Worm (Caenorhabditis elegans): ENCODE results near the gene EEED8.15.

Gene EEED8.15

DNA sequence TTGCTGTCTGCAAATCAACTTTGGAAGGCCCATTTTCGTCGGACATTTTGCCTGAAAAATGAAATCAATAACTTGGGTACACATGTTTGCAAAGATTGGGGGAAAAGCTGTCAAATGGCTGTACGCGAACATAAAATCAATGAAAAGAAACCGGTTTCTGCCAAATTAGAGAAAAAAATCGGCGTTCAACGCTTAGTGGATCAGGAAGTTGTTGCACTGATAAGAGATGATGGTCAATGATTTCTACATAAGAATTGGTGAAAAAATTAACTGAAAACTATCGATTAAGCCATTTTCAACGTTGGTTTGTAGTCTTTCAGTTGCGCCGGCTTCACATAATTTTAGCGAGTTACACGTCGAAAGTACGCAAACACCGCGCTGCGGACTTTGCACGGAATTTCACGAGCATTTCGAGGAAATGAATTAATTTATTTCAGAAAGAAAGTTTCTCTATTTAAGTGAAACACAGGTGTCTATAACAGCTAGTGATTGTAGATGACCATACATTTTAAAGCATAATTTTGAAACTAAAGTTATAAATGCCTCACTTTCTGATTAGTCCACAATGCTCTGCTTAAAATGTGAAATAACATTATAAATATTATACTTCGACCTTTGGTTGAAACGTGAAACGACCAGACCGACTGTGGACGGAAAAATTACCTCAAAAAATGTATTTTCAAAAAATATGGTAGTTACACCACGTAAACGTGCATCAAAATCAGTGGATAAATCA, 10.7 kb downstream of the EEED8.15 start, which contains the start of the genes F07F6.4 and F07F6.2:
TSS of gene F07F6.4 (minus strand) at position 51 of the 736 bp plus-strand sequence.
TSS of gene F07F6.2 (plus strand) at position 686 of the 736 bp plus-strand sequence.
- TF ChIP-seq ceh-39 (tag; optimal IDR thresholded peaks at IDR 0.05): no peak
- TF ChIP-seq bed-3 (GFP tag; optimal IDR thresholded peaks at IDR 0.05): no peak
- peak; percentile 7 for TF ChIP-seq mep-1 (tag; optimal IDR thresholded peaks at IDR 0.05)
- TF ChIP-seq ztf-11 (tag; optimal IDR thresholded peaks at IDR 0.05): no peak
- peak; percentile 19 for TF ChIP-seq ceh-83 (GFP tag; optimal IDR thresholded peaks at IDR 0.05)
- TF ChIP-seq unc-120 (tag; optimal IDR thresholded peaks at IDR 0.05; ENCODE audit: poor library complexity, severe bottlenecking): no peak
- TF ChIP-seq ham-2 (GFP tag; optimal IDR thresholded peaks at IDR 0.05): peak; percentile 0
- no peak for TF ChIP-seq flh-1 (GFP tag; optimal IDR thresholded peaks at IDR 0.05)
- no peak for TF ChIP-seq sem-2 (GFP tag; optimal IDR thresholded peaks at IDR 0.05)
- no peak for TF ChIP-seq lsy-2 (tag; optimal IDR thresholded peaks at IDR 0.05)

DNA sequence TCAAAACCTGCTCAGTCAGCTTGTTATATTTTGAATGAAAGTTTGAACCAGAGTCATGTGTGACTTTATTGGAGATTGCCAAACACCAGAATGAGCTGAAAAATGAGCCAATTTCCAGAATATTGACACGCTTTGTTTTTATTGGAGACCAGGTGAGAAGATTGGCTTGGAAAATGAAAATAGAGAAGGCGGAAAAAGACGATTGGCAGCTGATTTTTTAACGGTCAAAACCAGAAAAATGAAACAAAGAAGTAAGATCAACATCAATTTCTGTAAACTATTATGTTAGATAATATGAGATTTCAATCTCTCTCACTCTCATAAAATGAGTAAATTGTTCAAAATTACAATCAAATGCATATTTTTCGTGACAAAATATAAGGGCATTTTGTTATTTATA, 14.0 kb downstream of the EEED8.15 start, which contains the start of gene srx-114:
TSS of gene srx-114 (minus strand) at position 101 of the 400 bp plus-strand sequence.
- TF ChIP-seq mls-2 (tag; optimal IDR thresholded peaks at IDR 0.05): no peak
- TF ChIP-seq tbx-8 (GFP tag; optimal IDR thresholded peaks at IDR 0.05): no peak
- TF ChIP-seq hlh-1 (tag; optimal IDR thresholded peaks at IDR 0.05): no peak
- TF ChIP-seq nhr-28 (tag; optimal IDR thresholded peaks at IDR 0.05): no peak
- no peak for TF ChIP-seq pha-4 (tag; optimal IDR thresholded peaks at IDR 0.05)
- no peak for TF ChIP-seq flh-1 (GFP tag; optimal IDR thresholded peaks at IDR 0.05)
- TF ChIP-seq unc-39 (tag; optimal IDR thresholded peaks at IDR 0.05): no peak
- TF ChIP-seq ztf-11 (tag; optimal IDR thresholded peaks at IDR 0.05): no peak
- no peak for TF ChIP-seq ces-1 (GFP tag; optimal IDR thresholded peaks at IDR 0.05)
- no peak for TF ChIP-seq elt-1 (tag; optimal IDR thresholded peaks at IDR 0.05; ENCODE audit: borderline replicate concordance, insufficient read depth)
- TF ChIP-seq cnd-1 (tag; optimal IDR thresholded peaks at IDR 0.05): no peak
- TF ChIP-seq sem-2 (GFP tag; optimal IDR thresholded peaks at IDR 0.05): no peak
- no peak for TF ChIP-seq elt-3 (tag; optimal IDR thresholded peaks at IDR 0.05)
- TF ChIP-seq blmp-1 (tag; optimal IDR thresholded peaks at IDR 0.05): no peak
- TF ChIP-seq snpc-4 (tag; optimal IDR thresholded peaks at IDR 0.05): no peak
- no peak for TF ChIP-seq drap-1 (GFP tag; optimal IDR thresholded peaks at IDR 0.05)
- TF ChIP-seq mab-5 (tag; optimal IDR thresholded peaks at IDR 0.05): no peak

ce11 chrII:5436833-5437232, 17.8 kb downstream of the EEED8.15 start, which contains the start of gene dct-5:
Gene dct-5, minus strand, starts transcription at chrII:5436933.
- TF ChIP-seq tbx-8 (GFP tag; optimal IDR thresholded peaks at IDR 0.05) (no peak), ham-2 (GFP tag; optimal IDR thresholded peaks at IDR 0.05) (no peak), bed-3 (GFP tag; optimal IDR thresholded peaks at IDR 0.05) (no peak), ceh-43 (GFP tag; optimal IDR thresholded peaks at IDR 0.05) (no peak), mls-2 (tag; optimal IDR thresholded peaks at IDR 0.05) (no peak), ztf-11 (tag; optimal IDR thresholded peaks at IDR 0.05) (no peak), elt-3 (tag; optimal IDR thresholded peaks at IDR 0.05) (no peak), nhr-28 (tag; optimal IDR thresholded peaks at IDR 0.05) (no peak), unc-39 (tag; optimal IDR thresholded peaks at IDR 0.05) (no peak), blmp-1 (tag; optimal IDR thresholded peaks at IDR 0.05) (no peak), M03D4.4 (tag; optimal IDR thresholded peaks at IDR 0.05) (no peak), nhr-2 (tag; optimal IDR thresholded peaks at IDR 0.05) (no peak)

ce11 chrII:5437586-5437985, 18.6 kb downstream of the EEED8.15 start, which contains the start of gene F07F6.1:
Gene F07F6.1, plus strand, starts transcription at chrII:5437886.
- no peak for TF ChIP-seq unc-39 (tag; optimal IDR thresholded peaks at IDR 0.05)
- TF ChIP-seq snpc-4 (tag; optimal IDR thresholded peaks at IDR 0.05): no peak
- no peak for TF ChIP-seq ces-1 (GFP tag; optimal IDR thresholded peaks at IDR 0.05)
- TF ChIP-seq mls-2 (tag; optimal IDR thresholded peaks at IDR 0.05): no peak
- no peak for TF ChIP-seq nhr-237 (tag; optimal IDR thresholded peaks at IDR 0.05)
- no peak for TF ChIP-seq nhr-12 (tag; optimal IDR thresholded peaks at IDR 0.05)
- no peak for TF ChIP-seq blmp-1 (tag; optimal IDR thresholded peaks at IDR 0.05)
- TF ChIP-seq lin-13 (tag; optimal IDR thresholded peaks at IDR 0.05): no peak

DNA sequence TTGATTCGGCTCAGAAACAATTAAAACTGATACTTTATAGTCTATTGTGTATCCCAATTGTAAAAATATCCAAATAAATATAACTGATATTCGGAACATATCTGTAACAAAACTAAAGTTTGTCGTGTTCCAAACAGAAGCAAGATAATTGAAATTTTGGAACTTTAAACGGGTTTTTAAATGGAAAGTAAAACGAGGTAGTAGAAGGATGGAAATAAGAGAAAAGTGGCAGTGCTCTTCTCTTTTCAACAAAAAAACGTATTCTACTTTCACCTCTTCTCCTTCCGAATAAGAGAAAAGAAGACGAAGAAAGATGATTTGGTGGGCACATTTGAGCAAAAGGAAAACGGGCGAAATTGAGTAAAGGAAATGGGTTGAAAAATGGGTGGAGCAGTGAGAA, 27.5 kb downstream of the EEED8.15 start, which contains the start of gene nmr-1:
TSS of gene nmr-1 (minus strand) at position 101 of the 400 bp plus-strand sequence.
- no peak for TF ChIP-seq elt-1 (tag; optimal IDR thresholded peaks at IDR 0.05; ENCODE audit: borderline replicate concordance, insufficient read depth)
- no peak for TF ChIP-seq ceh-39 (tag; optimal IDR thresholded peaks at IDR 0.05)
- TF ChIP-seq ceh-43 (GFP tag; optimal IDR thresholded peaks at IDR 0.05): no peak
- no peak for TF ChIP-seq ztf-11 (tag; optimal IDR thresholded peaks at IDR 0.05)
- TF ChIP-seq nhr-237 (tag; optimal IDR thresholded peaks at IDR 0.05): no peak
- no peak for TF ChIP-seq mab-5 (tag; optimal IDR thresholded peaks at IDR 0.05)
- TF ChIP-seq nhr-76 (tag; optimal IDR thresholded peaks at IDR 0.05): no peak
- no peak for TF ChIP-seq lin-32 (GFP tag; optimal IDR thresholded peaks at IDR 0.05)
- TF ChIP-seq M03D4.4 (tag; optimal IDR thresholded peaks at IDR 0.05): no peak
- TF ChIP-seq nhr-12 (tag; optimal IDR thresholded peaks at IDR 0.05): no peak
- no peak for TF ChIP-seq mls-2 (tag; optimal IDR thresholded peaks at IDR 0.05)
- no peak for TF ChIP-seq blmp-1 (tag; optimal IDR thresholded peaks at IDR 0.05)
- TF ChIP-seq sem-2 (GFP tag; optimal IDR thresholded peaks at IDR 0.05): no peak
- no peak for TF ChIP-seq unc-120 (tag; optimal IDR thresholded peaks at IDR 0.05; ENCODE audit: poor library complexity, severe bottlenecking)
